Worm (Caenorhabditis elegans) whole organism, L4 larva: ENCODE results near the gene bpl-1.

Experiments used
- F37D6.2 ChIP-seq: sonication (generic microtip); optimal IDR thresholded peaks from 2 replicates; lab custom pipeline; 2016; ENCODE audit warnings: mild to moderate bottlenecking, missing genetic modification characterization, missing compliant biosample characterization
- F44E2.7 ChIP-seq: fragments of 200-800 bp; sonication (Bioruptor generic); IDR thresholded peaks from 2 replicates; pipeline ENCODE4 v2.1.2; 2022; ENCODE audit warnings: missing genetic modification characterization, missing compliant biosample characterization
- R02D3.7 ChIP-seq: fragments of 150-350 bp; sonication (generic microtip); optimal IDR thresholded peaks from 3 replicates; lab custom pipeline; 2014; ENCODE audit warnings: missing biosample characterization, missing genetic modification characterization
- Y48G9A.11 ChIP-seq: fragments of 200-800 bp; sonication (Bioruptor generic); IDR thresholded peaks from 2 replicates; pipeline ENCODE4 v1.3.6; 2022; ENCODE audit warnings: missing genetic modification reagents, missing genetic modification characterization, missing compliant biosample characterization
- ZK546.5 ChIP-seq, 2 experiments: sonication (generic microtip); optimal IDR thresholded peaks; 2 replicates each; lab custom pipeline; 2017; ENCODE audit warnings: missing biosample characterization in 2 of 2, missing genetic modification characterization in 2 of 2
- aha-1 ChIP-seq: fragments of 150-350 bp; peaks from one replicate; lab custom pipeline; 2014; ENCODE audit warnings: missing biosample characterization, missing genetic modification characterization
- arid-1 ChIP-seq: fragments of 200-800 bp; sonication (Bioruptor generic); conservative IDR thresholded peaks from 2 replicates; pipeline ENCODE4 v1.3.6; 2022; ENCODE audit warnings: missing genetic modification reagents, missing genetic modification characterization, missing compliant biosample characterization
- ceh-20 ChIP-seq: fragments of 200-800 bp; sonication (Bioruptor generic); IDR thresholded peaks from 2 replicates; pipeline ENCODE4 v1.3.6; 2022; ENCODE audit warnings: missing genetic modification reagents, missing genetic modification characterization, missing compliant biosample characterization
- cey-2 ChIP-seq: sonication (generic microtip); optimal IDR thresholded peaks from 3 replicates; lab custom pipeline; 2017; ENCODE audit warnings: missing genetic modification characterization, mild to moderate bottlenecking, missing compliant biosample characterization, antibody characterized with exemption, borderline replicate concordance; ENCODE audit not compliant: insufficient read depth
- daf-16 ChIP-seq, 3 experiments: sonication (generic microtip); optimal IDR thresholded peaks; 2 replicates each; lab custom pipeline; 2016 to 2017; ENCODE audit warnings: missing genetic modification characterization in 3 of 3, missing genetic modification reagents in 3 of 3, mild to moderate bottlenecking in 2 of 3, missing compliant biosample characterization in 2 of 3, missing biosample characterization in 1 of 3, moderate library complexity in 1 of 3
- dmd-9 ChIP-seq: fragments of 200-800 bp; sonication (Bioruptor generic); IDR thresholded peaks from 2 replicates; pipeline ENCODE4 v1.3.6; 2022; ENCODE audit warnings: missing genetic modification reagents, missing genetic modification characterization, missing compliant biosample characterization
- dve-1 ChIP-seq: sonication (generic microtip); optimal IDR thresholded peaks from 2 replicates; lab custom pipeline; 2017; ENCODE audit warnings: antibody characterized with exemption, mild to moderate bottlenecking, missing genetic modification characterization, missing compliant biosample characterization; ENCODE audit not compliant: insufficient read depth
- egl-27 ChIP-seq: sonication (generic microtip); optimal IDR thresholded peaks from 3 replicates; lab custom pipeline; 2017; ENCODE audit warnings: missing biosample characterization, missing genetic modification reagents, missing genetic modification characterization
- fos-1 ChIP-seq: fragments of 150-350 bp; optimal IDR thresholded peaks from 2 replicates; lab custom pipeline; 2014; ENCODE audit warnings: missing biosample characterization, missing genetic modification characterization
- hlh-11 ChIP-seq: fragments of 200-800 bp; sonication (Bioruptor generic); optimal IDR thresholded peaks from 2 replicates; lab custom pipeline; 2018; ENCODE audit warnings: mild to moderate bottlenecking, missing genetic modification characterization, missing compliant biosample characterization
- hlh-30 ChIP-seq: sonication (generic microtip); optimal IDR thresholded peaks from 2 replicates; lab custom pipeline; 2017; ENCODE audit warnings: antibody characterized with exemption, mild to moderate bottlenecking, missing genetic modification characterization, missing compliant biosample characterization; ENCODE audit not compliant: insufficient read depth
- lin-39 ChIP-seq: fragments of 150-350 bp; optimal IDR thresholded peaks from 2 replicates; lab custom pipeline; 2014; ENCODE audit warnings: missing biosample characterization, missing genetic modification reagents, missing genetic modification characterization
- mdt-29 ChIP-seq: fragments of 200-800 bp; sonication (Bioruptor generic); IDR thresholded peaks from 2 replicates; pipeline ENCODE4 v1.3.6; 2022; ENCODE audit warnings: missing genetic modification reagents, missing genetic modification characterization, missing compliant biosample characterization
- mep-1 ChIP-seq: fragments of 150-350 bp; sonication (generic microtip); optimal IDR thresholded peaks from 3 replicates; lab custom pipeline; 2014; ENCODE audit warnings: missing biosample characterization, missing genetic modification characterization
- mes-2 ChIP-seq: sonication (generic microtip); optimal IDR thresholded peaks from 2 replicates; lab custom pipeline; 2016; ENCODE audit warnings: missing genotype, mild to moderate bottlenecking, missing genetic modification characterization, missing compliant biosample characterization; ENCODE audit not compliant: poor library complexity, severe bottlenecking
- nhr-102 ChIP-seq: sonication (generic microtip); optimal IDR thresholded peaks from 2 replicates; lab custom pipeline; 2016; ENCODE audit warnings: mild to moderate bottlenecking, missing genetic modification characterization, moderate library complexity, missing compliant biosample characterization
- nhr-237 ChIP-seq: sonication (generic microtip); optimal IDR thresholded peaks from 2 replicates; lab custom pipeline; 2017; ENCODE audit warnings: missing biosample characterization, missing genetic modification characterization
- nhr-25 ChIP-seq: sonication (generic microtip); optimal IDR thresholded peaks from 2 replicates; lab custom pipeline; 2017; ENCODE audit warnings: missing genetic modification characterization, mild to moderate bottlenecking, missing compliant biosample characterization, antibody characterized with exemption, moderate library complexity, borderline replicate concordance; ENCODE audit not compliant: insufficient read depth
- nhr-28 ChIP-seq: fragments of 150-350 bp; optimal IDR thresholded peaks from 2 replicates; lab custom pipeline; 2014; ENCODE audit warnings: missing biosample characterization, missing genetic modification characterization
- nhr-48 ChIP-seq: sonication (generic microtip); optimal IDR thresholded peaks from 2 replicates; lab custom pipeline; 2016; ENCODE audit warnings: mild to moderate bottlenecking, missing genetic modification characterization, missing compliant biosample characterization
- nhr-6 ChIP-seq: fragments of 150-350 bp; optimal IDR thresholded peaks from 2 replicates; lab custom pipeline; 2014; ENCODE audit warnings: missing biosample characterization, missing genetic modification characterization
- nhr-77 ChIP-seq: fragments of 150-350 bp; optimal IDR thresholded peaks from 2 replicates; lab custom pipeline; 2014; ENCODE audit warnings: missing biosample characterization, missing genetic modification characterization
- pqm-1 ChIP-seq: sonication (generic microtip); optimal IDR thresholded peaks from 2 replicates; lab custom pipeline; 2017; ENCODE audit warnings: missing biosample characterization, missing genetic modification characterization
- snpc-4 ChIP-seq: fragments of 150-350 bp; optimal IDR thresholded peaks from 2 replicates; lab custom pipeline; 2014; ENCODE audit warnings: missing biosample characterization, missing genetic modification characterization
- spr-1 ChIP-seq: sonication (generic microtip); optimal IDR thresholded peaks from 2 replicates; lab custom pipeline; 2016; ENCODE audit warnings: mild to moderate bottlenecking, missing genetic modification characterization, missing compliant biosample characterization
- tra-1 ChIP-seq: fragments of 200-800 bp; sonication (Bioruptor generic); IDR thresholded peaks from 2 replicates; pipeline ENCODE4 v1.3.6; 2022; ENCODE audit warnings: missing genetic modification reagents, missing genetic modification characterization, missing compliant biosample characterization
- unc-39 ChIP-seq: sonication (generic microtip); optimal IDR thresholded peaks from 2 replicates; lab custom pipeline; 2017; ENCODE audit warnings: missing biosample characterization, missing genetic modification characterization
- vab-7 ChIP-seq: fragments of 200-800 bp; sonication (Bioruptor generic); IDR thresholded peaks from 2 replicates; pipeline ENCODE4 v1.3.6; 2022; ENCODE audit warnings: missing genetic modification reagents, missing genetic modification characterization, missing compliant biosample characterization
- zfp-3 ChIP-seq: fragments of 200-800 bp; sonication (Bioruptor generic); conservative IDR thresholded peaks from 2 replicates; pipeline ENCODE4 v1.3.6; 2022; ENCODE audit warnings: missing genetic modification reagents, missing genetic modification characterization, missing compliant biosample characterization

Gene bpl-1

DNA sequence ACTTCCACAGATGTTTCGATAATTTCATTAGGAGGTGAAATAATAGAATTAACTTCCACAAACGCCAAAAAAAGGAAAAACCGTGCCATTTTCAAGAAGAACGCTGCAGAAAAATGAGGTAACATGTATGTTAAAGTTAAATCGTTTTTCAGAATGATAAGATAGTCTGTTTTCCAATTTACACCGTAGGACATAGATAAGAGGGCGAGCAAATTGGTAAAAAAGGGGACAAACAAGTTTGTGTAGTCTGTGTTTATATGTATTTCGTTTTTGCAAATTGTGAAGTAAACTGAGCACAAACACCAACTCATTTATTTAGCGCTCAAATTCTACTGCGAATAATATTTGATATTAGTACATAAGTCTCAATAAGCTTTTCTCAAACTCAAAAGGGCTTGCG is 14.1 kb upstream of the bpl-1 start, which contains the start of gene F13H8.11:
Gene F13H8.11, minus strand, starts transcription at position 155 of the 400 bp plus-strand sequence.
- peak; percentile 9 for TF ChIP-seq nhr-77 (tag; lab: Kevin White, UChicago)
- no peak for TF ChIP-seq unc-39 (tag; lab: Kevin White, UChicago)
- no peak for TF ChIP-seq vab-7 (GFP tag; lab: Robert Waterston, UW)
- no peak for TF ChIP-seq nhr-25
- no peak for TF ChIP-seq F37D6.2 (tag; lab: Kevin White, UChicago)
- TF ChIP-seq dmd-9 (GFP tag; lab: Robert Waterston, UW): no peak
- peak; percentile 76 for TF ChIP-seq pqm-1 (tag; lab: Kevin White, UChicago)
- no peak for TF ChIP-seq daf-16 (GFP tag; optimal IDR thresholded peaks at IDR 0.05; lab: Kevin White, UChicago)
- TF ChIP-seq daf-16 (tag; optimal IDR thresholded peaks at IDR 0.05; lab: Kevin White, UChicago): peak; percentile 90
- TF ChIP-seq nhr-28 (tag; lab: Kevin White, UChicago): peak; percentile 92

DNA sequence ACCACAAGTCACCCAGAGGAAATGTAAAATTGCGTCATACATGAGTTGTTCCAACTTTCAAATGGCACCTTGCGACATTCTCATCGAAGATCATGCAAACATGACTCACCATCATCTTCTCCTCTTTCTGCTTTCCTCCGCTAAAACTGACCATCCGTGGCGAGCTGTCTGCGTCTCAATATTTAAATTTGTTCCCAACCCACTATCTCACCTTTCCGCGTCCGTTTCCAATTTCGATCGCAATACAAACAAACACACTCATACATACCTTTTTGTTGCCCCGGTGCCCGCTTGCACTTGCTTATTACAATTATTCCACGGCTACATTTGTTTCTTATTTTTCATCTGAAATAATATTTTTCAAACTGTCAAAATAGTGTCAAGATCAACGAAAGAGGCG is 13.3 kb upstream of the bpl-1 start, which contains the start of gene nmgp-1:
Gene nmgp-1, plus strand, starts transcription at position 174 of the 400 bp plus-strand sequence.
- peak; percentile 36 for TF ChIP-seq hlh-11
- no peak for TF ChIP-seq daf-16 (GFP tag; optimal IDR thresholded peaks at IDR 0.05; lab: Kevin White, UChicago)
- peak; percentile 55 for TF ChIP-seq daf-16 (tag; optimal IDR thresholded peaks at IDR 0.05; lab: Kevin White, UChicago)
- no peak for TF ChIP-seq F44E2.7 (GFP tag; lab: Robert Waterston, UW)
- TF ChIP-seq dve-1 (tag; lab: Kevin White, UChicago): peak; percentile 30
- TF ChIP-seq mes-2 (tag; lab: Kevin White, UChicago): peak; percentile 42
- TF ChIP-seq nhr-6 (tag; lab: Kevin White, UChicago): peak; percentile 38
- TF ChIP-seq hlh-30 (tag; lab: Kevin White, UChicago): peak; percentile 1
- TF ChIP-seq aha-1: peak; percentile 76
- TF ChIP-seq lin-39 (tag; lab: Kevin White, UChicago): no peak

DNA sequence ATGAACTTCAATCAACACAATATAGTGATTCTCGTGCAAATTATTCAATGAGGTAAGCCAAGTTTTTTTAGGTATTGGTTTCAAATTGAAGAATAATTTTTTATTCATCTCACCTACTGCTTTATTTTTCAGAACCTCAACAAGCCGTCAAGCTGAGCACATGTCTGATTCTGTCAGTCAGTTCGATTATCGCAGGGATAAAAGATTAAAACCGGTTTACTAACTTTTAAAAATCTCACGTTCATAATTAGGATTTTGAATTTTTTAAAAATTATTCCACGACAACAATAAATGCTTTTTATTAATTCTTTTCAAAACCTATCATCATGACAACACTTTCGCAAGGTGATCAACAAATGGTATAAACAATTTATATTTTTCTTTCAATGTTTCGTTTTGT is 11.8 kb upstream of the bpl-1 start, which contains the start of gene F13H8.12:
Gene F13H8.12, plus strand, starts transcription at position 301 of the 400 bp plus-strand sequence.
- TF ChIP-seq cey-2 (no peak), mep-1 (tag; lab: Kevin White, UChicago) (no peak), ceh-20 (GFP tag; lab: Robert Waterston, UW) (no peak), R02D3.7 (tag; lab: Kevin White, UChicago) (no peak), Y48G9A.11 (GFP tag; lab: Robert Waterston, UW) (no peak), ZK546.5 (tag; optimal IDR thresholded peaks at IDR 0.05; lab: Kevin White, UChicago) (no peak), arid-1 (GFP tag; lab: Robert Waterston, UW) (no peak)

DNA sequence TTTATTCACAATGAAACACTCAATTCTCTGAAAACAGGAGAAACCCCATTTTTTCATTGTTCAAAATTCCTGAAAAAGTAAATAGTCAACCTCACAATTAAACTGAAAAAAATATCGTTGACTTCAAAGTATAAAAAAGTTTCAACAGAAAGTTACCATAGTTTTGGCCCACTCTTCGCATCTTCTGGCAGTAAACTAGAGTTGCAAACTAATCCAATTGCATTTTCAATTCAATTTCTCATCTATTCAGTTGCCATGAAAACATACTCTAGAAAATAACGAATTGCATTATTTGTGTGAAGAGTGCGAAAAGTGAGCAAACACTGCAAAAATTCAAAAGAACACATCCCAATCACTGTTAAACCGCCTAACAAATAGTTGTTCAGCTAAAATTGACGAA is 10.3 kb upstream of the bpl-1 start, which contains the start of gene F13H8.3:
Gene F13H8.3, plus strand, starts transcription at position 301 of the 400 bp plus-strand sequence.
- TF ChIP-seq nhr-102 (tag; lab: Kevin White, UChicago) (no peak), zfp-3 (no peak), egl-27 (no peak), fos-1 (tag; lab: Kevin White, UChicago) (no peak), nhr-48 (tag; lab: Kevin White, UChicago) (no peak), spr-1 (tag; lab: Kevin White, UChicago) (no peak), mdt-29 (GFP tag; lab: Robert Waterston, UW) (no peak), tra-1 (no peak), nhr-237 (no peak), snpc-4 (no peak), dve-1 (tag; lab: Kevin White, UChicago) (no peak)
